Fruit fly (Drosophila melanogaster): ENCODE data around the gene CG13895.

CG13895 gene

DNA sequence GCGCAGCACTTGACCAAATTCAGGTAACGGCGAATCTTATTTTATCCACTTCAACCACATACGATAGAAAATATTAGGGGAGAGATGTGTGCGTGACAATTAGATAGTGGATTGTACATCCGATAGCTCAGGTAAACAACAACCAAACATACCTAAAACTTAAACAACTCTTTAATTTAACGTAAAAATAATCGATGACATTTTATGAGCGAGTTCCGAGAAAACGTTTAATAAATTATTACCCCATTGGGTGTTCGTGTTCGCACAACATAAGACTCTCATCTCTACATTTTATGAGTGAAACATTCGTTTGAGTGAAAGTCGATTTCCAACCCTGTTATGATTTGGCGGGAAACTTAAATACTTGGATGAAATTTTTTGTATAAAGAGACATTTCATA lies 27.7 kb downstream of the CG13895 start, which contains the start of gene CG17129 (continued):
- TF ChIP-seq C15 (GFP tag; IDR thresholded peaks at IDR 0.05), result no peak
- peak; percentile 45 for TF ChIP-seq gsb-n (tag; optimal IDR thresholded peaks at IDR 0.05)
- TF ChIP-seq Hr3 (GFP tag; optimal IDR thresholded peaks at IDR 0.05), result peak; percentile 68
- TF ChIP-seq Gug (GFP tag; IDR thresholded peaks at IDR 0.05), result peak; percentile 85
- peak; percentile 33 for TF ChIP-seq CG15011 (GFP tag; optimal IDR thresholded peaks at IDR 0.05)
- peak; percentile 66 for TF ChIP-seq zen (tag; optimal IDR thresholded peaks at IDR 0.05)
- no peak for TF ChIP-seq Vsx1 (GFP tag; optimal IDR thresholded peaks at IDR 0.05)
- peak; percentile 78 for TF ChIP-seq CG13775 (GFP tag; optimal IDR thresholded peaks at IDR 0.05)
- peak; percentile 66 for TF ChIP-seq Atf3 (GFP tag; optimal IDR thresholded peaks at IDR 0.05)
- TF ChIP-seq CG13296 (GFP tag; optimal IDR thresholded peaks at IDR 0.05), result peak; percentile 65
- peak; percentile 74 for TF ChIP-seq Ada2b (GFP tag; IDR thresholded peaks at IDR 0.05)
- TF ChIP-seq CG2712 (tag; optimal IDR thresholded peaks at IDR 0.05), result peak; percentile 86
- peak in 1 of 2 experiments; percentile 34 for TF ChIP-seq insv (GFP tag; optimal IDR thresholded peaks at IDR 0.05)
- TF ChIP-seq dmrt11E (tag; optimal IDR thresholded peaks at IDR 0.05), result peak; percentile 69
- TF ChIP-seq ash1 (GFP tag; optimal IDR thresholded peaks at IDR 0.05), result no peak
- TF ChIP-seq abd-A (tag; optimal IDR thresholded peaks at IDR 0.05), result no peak
- TF ChIP-seq CG8388 (GFP tag; optimal IDR thresholded peaks at IDR 0.05), result peak; percentile 68
- peak; percentile 63 for TF ChIP-seq dmrt99B (tag; optimal IDR thresholded peaks at IDR 0.05)
- peak; percentile 58 for TF ChIP-seq CG16815 (GFP tag; optimal IDR thresholded peaks at IDR 0.05)
- peak; percentile 33; the same call in 1 of the 2 replicates for TF ChIP-seq CG11696 (GFP tag; IDR thresholded peaks at IDR 0.05)
- peak; percentile 84 for TF ChIP-seq CG12391 (tag; optimal IDR thresholded peaks at IDR 0.05)
- peak; percentile 57 for TF ChIP-seq CG11723 (GFP tag; optimal IDR thresholded peaks at IDR 0.05)
- TF ChIP-seq HmgZ (tag; optimal IDR thresholded peaks at IDR 0.05), result peak; percentile 81
- TF ChIP-seq ems (GFP tag; optimal IDR thresholded peaks at IDR 0.05), result no peak
- peak; percentile 39 for TF ChIP-seq CG12071 (GFP tag; optimal IDR thresholded peaks at IDR 0.05)
- peak; percentile 68 for TF ChIP-seq stwl (tag; optimal IDR thresholded peaks at IDR 0.05)
- peak; percentile 90 for TF ChIP-seq CG14441 (GFP tag; IDR thresholded peaks at IDR 0.05)
- TF ChIP-seq luna (GFP tag; optimal IDR thresholded peaks at IDR 0.05), result peak; percentile 54
- no peak for TF ChIP-seq aop (GFP tag; IDR thresholded peaks at IDR 0.05)
- TF ChIP-seq Aef1 (GFP tag; IDR thresholded peaks at IDR 0.05), result peak; percentile 76
- TF ChIP-seq CG7786 (GFP tag; optimal IDR thresholded peaks at IDR 0.05), result peak; percentile 73
- TF ChIP-seq TFAM (GFP tag; optimal IDR thresholded peaks at IDR 0.05), result no peak
- TF ChIP-seq CG18764 (GFP tag; optimal IDR thresholded peaks at IDR 0.05), result peak; percentile 61
- TF ChIP-seq CG15269 (tag; optimal IDR thresholded peaks at IDR 0.05), result peak; percentile 62
- TF ChIP-seq CG17359 (tag; optimal IDR thresholded peaks at IDR 0.05), result peak; percentile 77
- TF ChIP-seq CG17186 (GFP tag; optimal IDR thresholded peaks at IDR 0.05), result peak; percentile 66
- peak; percentile 83 for TF ChIP-seq tin (GFP tag; optimal IDR thresholded peaks at IDR 0.05)
- peak; percentile 66 for TF ChIP-seq CG33213 (GFP tag; optimal IDR thresholded peaks at IDR 0.05)
- peak; percentile 59 for TF ChIP-seq Spps (tag; optimal IDR thresholded peaks at IDR 0.05)
- peak; percentile 3 for TF ChIP-seq psq (GFP tag; optimal IDR thresholded peaks at IDR 0.05)
- peak; percentile 68 for TF ChIP-seq CG11398 (GFP tag; optimal IDR thresholded peaks at IDR 0.05)
- TF ChIP-seq CG11456 (GFP tag; IDR thresholded peaks at IDR 0.05), result peak; percentile 74
- peak; percentile 98 for TF ChIP-seq Scr (GFP tag; IDR thresholded peaks at IDR 0.05; ENCODE audit: partially characterized antibody)
- peak; percentile 75 for TF ChIP-seq unpg (GFP tag; optimal IDR thresholded peaks at IDR 0.05)
- peak; percentile 34 for TF ChIP-seq CG18619 (GFP tag; optimal IDR thresholded peaks at IDR 0.05)

Measured in whole organism, embryonic.